Worm (Caenorhabditis elegans) whole organism, early embryonic: ENCODE data around the gene sulp-4.

Source experiments
- B0310.2 ChIP-seq: sonication (generic microtip); optimal IDR thresholded peaks from 2 replicates; lab custom pipeline; 2016; ENCODE audit warnings: mild to moderate bottlenecking, missing genetic modification characterization, missing compliant biosample characterization
- aly-1 ChIP-seq: sonication (generic microtip); optimal IDR thresholded peaks from 2 replicates; lab custom pipeline; 2016; ENCODE audit warnings: missing genetic modification characterization, missing compliant biosample characterization
- ama-1 ChIP-seq: fragments of 150-350 bp; optimal IDR thresholded peaks from 2 replicates; lab custom pipeline; 2014
- scrt-1 ChIP-seq: fragments of 200-800 bp; sonication (Bioruptor generic); IDR thresholded peaks from 2 replicates; pipeline ENCODE4 v1.3.6; 2022; ENCODE audit warnings: missing genetic modification characterization, missing compliant biosample characterization

DNA sequence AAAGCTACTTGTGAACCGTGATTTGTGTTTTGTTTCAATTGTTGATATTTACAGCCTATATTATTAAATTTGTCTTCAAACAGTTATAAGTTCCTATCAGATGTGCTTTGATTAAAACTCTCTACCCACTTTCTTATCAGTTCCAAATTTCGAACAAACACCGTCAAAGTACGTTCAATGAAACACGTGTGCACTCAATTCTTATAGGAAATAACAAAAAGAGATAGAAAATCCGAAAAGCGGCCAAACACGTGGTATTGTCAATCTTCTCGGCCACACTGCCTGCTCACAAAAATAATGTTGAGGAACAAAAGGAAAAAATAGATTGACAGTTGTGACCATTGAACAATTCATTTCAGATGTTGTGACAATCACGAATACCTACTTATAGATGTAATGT lies 10.8 kb downstream of the sulp-4 start:
- no peak for TF ChIP-seq B0310.2
- no peak for TF ChIP-seq ama-1
- TF ChIP-seq scrt-1 (GFP tag; lab: Robert Waterston, UW): no peak
- no peak for TF ChIP-seq aly-1 (tag; lab: Kevin White, UChicago)
